Worm (Caenorhabditis elegans) whole organism, midembryonic: ENCODE results near the gene C27D6.11.

Experiments used
- T22C8.4 ChIP-seq: fragments of 200-800 bp; sonication (Bioruptor generic); IDR thresholded peaks from 2 replicates; pipeline ENCODE4 v1.3.6; 2022; ENCODE audit warnings: missing genetic modification characterization, missing compliant biosample characterization
- cog-1 ChIP-seq: sonication (generic microtip); optimal IDR thresholded peaks from 2 replicates; lab custom pipeline; 2016; ENCODE audit warnings: missing genetic modification characterization, missing compliant biosample characterization
- klf-2 ChIP-seq: fragments of 200-800 bp; sonication (Bioruptor generic); conservative IDR thresholded peaks from 2 replicates; pipeline ENCODE4 v1.3.6; 2022; ENCODE audit warnings: missing genetic modification reagents, missing genetic modification characterization, missing compliant biosample characterization
- med-1 ChIP-seq: sonication (generic microtip); optimal IDR thresholded peaks from 2 replicates; lab custom pipeline; 2017; ENCODE audit warnings: missing genetic modification characterization, mild to moderate bottlenecking, missing compliant biosample characterization, antibody characterized with exemption, missing genetic modification reagents; ENCODE audit not compliant: insufficient read depth
- ref-1 ChIP-seq: fragments of 200-800 bp; sonication (Bioruptor generic); conservative IDR thresholded peaks from 2 replicates; pipeline ENCODE4 v1.3.6; 2022; ENCODE audit warnings: missing genetic modification reagents, missing genetic modification characterization, missing compliant biosample characterization
- tab-1 ChIP-seq: fragments of 200-800 bp; sonication (Bioruptor generic); IDR thresholded peaks from 2 replicates; pipeline ENCODE4 v1.3.6; 2022; ENCODE audit warnings: missing genetic modification characterization, missing compliant biosample characterization

DNA sequence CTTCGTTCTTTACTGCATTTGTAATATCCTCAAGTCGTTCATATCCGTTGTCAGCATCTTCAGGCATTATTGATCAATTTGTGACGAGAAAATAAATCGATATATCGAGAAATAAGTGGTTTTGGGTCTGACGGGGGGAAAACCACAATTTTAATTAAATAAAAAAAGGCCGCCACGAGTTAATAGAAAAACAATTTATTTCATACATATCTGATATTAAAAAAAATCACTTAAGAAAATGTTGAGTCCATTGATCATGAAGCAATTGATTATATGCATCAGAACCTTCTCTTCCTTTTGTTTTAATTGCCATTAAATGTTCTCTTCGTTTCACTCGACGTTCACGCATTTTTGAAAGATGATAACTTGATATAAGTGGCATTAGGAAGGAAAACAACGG lies 12.7 kb downstream of the C27D6.11 start, which contains the start of gene F58A6.5:
- TF ChIP-seq tab-1 (GFP tag; lab: Robert Waterston, UW) (no peak), klf-2 (GFP tag; lab: Robert Waterston, UW) (no peak), ref-1 (GFP tag; lab: Robert Waterston, UW) (no peak), cog-1 (tag; lab: Kevin White, UChicago) (no peak), med-1 (GFP tag; lab: Kevin White, UChicago) (no peak), T22C8.4 (GFP tag; lab: Robert Waterston, UW) (no peak)
